Worm (Caenorhabditis elegans) whole organism, early embryonic: ENCODE results near the gene C08B6.10.

ENCODE experiments used
- aly-1 ChIP-seq: sonication (generic microtip); optimal IDR thresholded peaks from 2 replicates; lab custom pipeline; 2016; ENCODE audit warnings: missing genetic modification characterization, missing compliant biosample characterization
- ama-1 ChIP-seq: fragments of 150-350 bp; optimal IDR thresholded peaks from 2 replicates; lab custom pipeline; 2014
- flt-1 ChIP-seq: fragments of 200-800 bp; sonication (Bioruptor generic); IDR thresholded peaks from 2 replicates; pipeline ENCODE4 v1.3.6; 2022; ENCODE audit warnings: missing genetic modification characterization, missing compliant biosample characterization
- hnd-1 ChIP-seq: sonication (generic microtip); optimal IDR thresholded peaks from 2 replicates; lab custom pipeline; 2016; ENCODE audit warnings: missing genetic modification characterization, missing compliant biosample characterization
- tbx-37 ChIP-seq: fragments of 200-800 bp; sonication (Bioruptor generic); conservative IDR thresholded peaks from 2 replicates; pipeline ENCODE4 v1.3.6; 2022; ENCODE audit warnings: missing genetic modification reagents, missing genetic modification characterization, missing compliant biosample characterization
- tra-4 ChIP-seq: sonication (generic microtip); optimal IDR thresholded peaks from 2 replicates; lab custom pipeline; 2017; ENCODE audit warnings: missing genetic modification characterization, missing compliant biosample characterization

DNA sequence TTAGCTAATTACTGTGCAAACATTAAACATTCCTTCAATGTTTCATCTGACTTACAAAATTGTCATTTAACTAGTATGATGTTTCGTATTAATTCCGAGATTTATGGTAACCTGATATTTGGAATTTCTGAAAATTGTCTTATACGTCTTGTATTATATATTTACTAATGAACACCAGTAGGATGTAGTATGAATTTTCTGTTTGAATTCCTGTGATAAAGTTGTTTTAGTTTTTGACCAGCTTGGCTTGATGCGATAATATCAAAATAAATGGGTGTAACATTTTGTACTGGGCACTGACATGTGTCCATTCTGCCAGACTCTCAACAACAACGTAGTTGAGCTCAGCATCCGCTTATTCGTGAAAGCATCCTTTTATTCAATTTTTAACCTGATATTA lies 40.4 kb upstream of the C08B6.10 start, which contains the start of gene R04B5.6:
- no peak for TF ChIP-seq ama-1
- no peak for TF ChIP-seq flt-1 (GFP tag; lab: Robert Waterston, UW)
- no peak for TF ChIP-seq hnd-1 (tag; lab: Kevin White, UChicago)
- no peak for TF ChIP-seq tbx-37 (GFP tag; lab: Robert Waterston, UW)
- TF ChIP-seq aly-1: no peak
- TF ChIP-seq tra-4 (tag; lab: Kevin White, UChicago): no peak
